Worm (Caenorhabditis elegans): ENCODE measurements around the gene clpp-1.

- TF ChIP-seq nhr-237 (tag; optimal IDR thresholded peaks at IDR 0.05) (no peak), elt-1 (tag; optimal IDR thresholded peaks at IDR 0.05; ENCODE audit: borderline replicate concordance, insufficient read depth) (no peak), ceh-39 (tag; optimal IDR thresholded peaks at IDR 0.05) (no peak), mep-1 (tag; optimal IDR thresholded peaks at IDR 0.05) (no peak), cnd-1 (tag; optimal IDR thresholded peaks at IDR 0.05) (no peak), snpc-4 (tag; optimal IDR thresholded peaks at IDR 0.05) (no peak), pha-4 (tag; optimal IDR thresholded peaks at IDR 0.05) (no peak)
Measured at ce11 chrII:10346075-10346474, 43.4 kb upstream of the clpp-1 start, which contains the start of gene C07E3.10.
